Fruit fly (Drosophila melanogaster) Kc167 (cell line): Measurements from ENCODE around the gene CG2694.

ENCODE experiments used
- Myc ChIP-seq: fragments of >200 bp; optimal IDR thresholded peaks from 2 replicates; lab custom pipeline; 2017; ENCODE audit warnings: missing external identifiers
- Sin3A ChIP-seq: fragments of >200 bp; optimal IDR thresholded peaks from 2 replicates; lab custom pipeline; 2018; ENCODE audit warnings: missing external identifiers
- h ChIP-seq: fragments of >200 bp; optimal IDR thresholded peaks from 3 replicates; lab custom pipeline; 2018; ENCODE audit warnings: missing external identifiers
- insv ChIP-seq: fragments of >200 bp; optimal IDR thresholded peaks from 3 replicates; lab custom pipeline; 2018; ENCODE audit warnings: missing external identifiers
- psq ChIP-seq: fragments of >200 bp; optimal IDR thresholded peaks from 2 replicates; lab custom pipeline; 2017; ENCODE audit warnings: missing external identifiers
- ttk ChIP-seq: sonication (Bioruptor generic); optimal IDR thresholded peaks from 2 replicates; lab custom pipeline; 2017; ENCODE audit warnings: missing external identifiers

- TF ChIP-seq Sin3A (lab: Kevin White, UChicago) (no peak), h (lab: Kevin White, UChicago) (no peak), ttk (lab: Kevin White, UChicago) (no peak), psq (lab: Kevin White, UChicago) (no peak), Myc (lab: Kevin White, UChicago) (no peak), insv (lab: Kevin White, UChicago) (no peak)
Measured at dm6 chrX:2743601-2744000, 29.7 kb downstream of the CG2694 start.
